Fruit fly (Drosophila melanogaster) whole organism, embryonic: Measurements from ENCODE around the gene CG4017.

Experiments
- Abd-B ChIP-seq: fragments of 200-800 bp; sonication (Bioruptor generic); optimal IDR thresholded peaks from 2 replicates; lab custom pipeline; 2018; ENCODE audit warnings: missing biosample characterization, mild to moderate bottlenecking, missing genetic modification characterization, moderate library complexity
- Ada2b ChIP-seq: fragments of 200-800 bp; sonication (Bioruptor generic); IDR thresholded peaks from 2 replicates; pipeline ENCODE4 v1.3.6; 2022; ENCODE audit warnings: missing biosample characterization, missing genetic modification characterization
- CG10274 ChIP-seq: fragments of 200-800 bp; sonication (Bioruptor generic); optimal IDR thresholded peaks from 3 replicates; lab custom pipeline; 2017; ENCODE audit warnings: missing biosample characterization, mild to moderate bottlenecking, missing genetic modification characterization
- CG10366 ChIP-seq: fragments of 200-800 bp; sonication (Bioruptor generic); IDR thresholded peaks from 2 replicates; pipeline ENCODE4 v1.3.6; 2022; ENCODE audit warnings: missing biosample characterization, missing genetic modification characterization
- CG11560 ChIP-seq: fragments of 200-800 bp; sonication (Bioruptor generic); IDR thresholded peaks from 3 replicates; pipeline ENCODE4 v1.3.6; 2022; ENCODE audit warnings: missing biosample characterization, missing genetic modification characterization
- CG12744 ChIP-seq: fragments of 200-800 bp; sonication (Bioruptor generic); optimal IDR thresholded peaks from 2 replicates; lab custom pipeline; 2016; ENCODE audit warnings: missing biosample characterization, missing genetic modification characterization
- CG13894 ChIP-seq: fragments of 200-800 bp; sonication (Bioruptor generic); optimal IDR thresholded peaks from 3 replicates; lab custom pipeline; 2018; ENCODE audit warnings: missing biosample characterization, mild to moderate bottlenecking, missing genetic modification characterization, moderate library complexity
- CG14050 ChIP-seq: fragments of 200-800 bp; sonication (Bioruptor generic); IDR thresholded peaks from 3 replicates; pipeline ENCODE4 v1.3.6; 2022; ENCODE audit warnings: missing biosample characterization, missing genetic modification characterization
- CG14441 ChIP-seq: fragments of 200-800 bp; sonication (Bioruptor generic); IDR thresholded peaks from 2 replicates; pipeline ENCODE4 v1.3.6; 2022; ENCODE audit warnings: missing biosample characterization, missing genetic modification characterization
- CG17802 ChIP-seq: fragments of 200-800 bp; sonication (Bioruptor generic); optimal IDR thresholded peaks from 2 replicates; lab custom pipeline; 2018; ENCODE audit warnings: missing biosample characterization, mild to moderate bottlenecking, missing genetic modification characterization, moderate library complexity
- CG18476 ChIP-seq: fragments of 200-800 bp; sonication (Bioruptor generic); optimal IDR thresholded peaks from 2 replicates; lab custom pipeline; 2016; ENCODE audit warnings: missing biosample characterization, mild to moderate bottlenecking, missing genetic modification characterization
- CG2889 ChIP-seq: fragments of 200-800 bp; sonication (Bioruptor generic); IDR thresholded peaks from 3 replicates; pipeline ENCODE4 v1.3.6; 2022; ENCODE audit warnings: missing biosample characterization, missing genetic modification characterization
- CG4404 ChIP-seq: fragments of 200-800 bp; sonication (Bioruptor generic); IDR thresholded peaks from 2 replicates; pipeline ENCODE4 v1.3.6; 2022; ENCODE audit warnings: missing biosample characterization, missing genetic modification characterization
- CG4730 ChIP-seq: fragments of 200-800 bp; sonication (Bioruptor generic); IDR thresholded peaks from 2 replicates; pipeline ENCODE4 v1.3.6; 2022; ENCODE audit warnings: missing biosample characterization, missing genetic modification characterization
- CG6175 ChIP-seq: fragments of 200-800 bp; sonication (Bioruptor generic); IDR thresholded peaks from 3 replicates; pipeline ENCODE4 v1.3.6; 2022; ENCODE audit warnings: missing biosample characterization, missing genetic modification characterization
- CG6654 ChIP-seq: fragments of 200-800 bp; sonication (Bioruptor generic); optimal IDR thresholded peaks from 2 replicates; lab custom pipeline; 2017; ENCODE audit warnings: missing biosample characterization, mild to moderate bottlenecking, missing genetic modification characterization
- CG6813 ChIP-seq: fragments of 200-800 bp; sonication (Bioruptor generic); optimal IDR thresholded peaks from 2 replicates; lab custom pipeline; 2017; ENCODE audit warnings: missing biosample characterization, missing genetic modification characterization, mild to moderate bottlenecking, moderate library complexity, missing genetic modification reagents
- CG8281 ChIP-seq: fragments of 200-800 bp; sonication (Bioruptor generic); optimal IDR thresholded peaks from 2 replicates; lab custom pipeline; 2018; ENCODE audit warnings: missing biosample characterization, mild to moderate bottlenecking, missing genetic modification characterization, moderate library complexity
- CG8924 ChIP-seq: fragments of 200-800 bp; optimal IDR thresholded peaks from 3 replicates; lab custom pipeline; 2019; ENCODE audit warnings: missing biosample characterization, mild to moderate bottlenecking, missing genetic modification characterization, moderate library complexity
- CG9609 ChIP-seq: fragments of 200-800 bp; sonication (Bioruptor generic); optimal IDR thresholded peaks from 3 replicates; lab custom pipeline; 2016; ENCODE audit warnings: missing biosample characterization, missing genetic modification characterization
- CoRest ChIP-seq: fragments of 200-800 bp; sonication (Bioruptor generic); optimal IDR thresholded peaks from 3 replicates; lab custom pipeline; 2018; ENCODE audit warnings: missing biosample characterization, mild to moderate bottlenecking, missing genetic modification characterization, moderate library complexity
- Dad ChIP-seq: fragments of 200-800 bp; sonication (Bioruptor generic); optimal IDR thresholded peaks from 3 replicates; lab custom pipeline; 2016; ENCODE audit warnings: missing biosample characterization, missing genetic modification characterization
- HmgZ ChIP-seq: fragments of 200-800 bp; sonication (Bioruptor generic); optimal IDR thresholded peaks from 2 replicates; lab custom pipeline; 2018; ENCODE audit warnings: missing biosample characterization, mild to moderate bottlenecking, missing genetic modification characterization
- Lim3 ChIP-seq: fragments of 200-800 bp; sonication (Bioruptor generic); IDR thresholded peaks from 2 replicates; pipeline ENCODE4 v1.3.6; 2022; ENCODE audit warnings: missing biosample characterization, missing genetic modification characterization
- MBD-R2 ChIP-seq: fragments of 200-800 bp; sonication (Bioruptor generic); IDR thresholded peaks from 2 replicates; pipeline ENCODE4 v1.3.6; 2022; ENCODE audit warnings: missing biosample characterization, missing genetic modification characterization
- Oli ChIP-seq: fragments of 200-800 bp; sonication (Bioruptor generic); optimal IDR thresholded peaks from 2 replicates; lab custom pipeline; 2018; ENCODE audit warnings: missing biosample characterization, mild to moderate bottlenecking, missing genetic modification characterization, moderate library complexity
- Sox100B ChIP-seq: fragments of 200-800 bp; sonication (Bioruptor generic); optimal IDR thresholded peaks from 3 replicates; lab custom pipeline; 2018; ENCODE audit warnings: missing biosample characterization, mild to moderate bottlenecking, missing genetic modification characterization
- Vsx1 ChIP-seq: fragments of 200-800 bp; sonication (Bioruptor generic); optimal IDR thresholded peaks from 2 replicates; lab custom pipeline; 2017; ENCODE audit warnings: missing biosample characterization, mild to moderate bottlenecking, missing genetic modification characterization, missing genetic modification reagents
- ab ChIP-seq: fragments of 200-800 bp; sonication (Bioruptor generic); optimal IDR thresholded peaks from 2 replicates; lab custom pipeline; 2016; ENCODE audit warnings: missing biosample characterization, missing genetic modification characterization
- abd-A ChIP-seq: fragments of 200-800 bp; sonication (Bioruptor generic); optimal IDR thresholded peaks from 3 replicates; lab custom pipeline; 2019; ENCODE audit warnings: missing biosample characterization, mild to moderate bottlenecking, missing genetic modification characterization, moderate library complexity
- aop ChIP-seq: fragments of 200-800 bp; sonication (Bioruptor generic); IDR thresholded peaks from 2 replicates; pipeline ENCODE4 v1.3.6; 2022; ENCODE audit warnings: missing biosample characterization, missing genetic modification characterization
- bsh ChIP-seq, 2 experiments: fragments of 200-800 bp; sonication (Bioruptor generic); optimal IDR thresholded peaks; 2 replicates each; lab custom pipeline; 2017 to 2018; ENCODE audit warnings: mild to moderate bottlenecking in 2 of 2, missing biosample characterization in 2 of 2, missing genetic modification characterization in 2 of 2, moderate library complexity in 1 of 2
- croc ChIP-seq: fragments of 200-800 bp; sonication (Bioruptor generic); conservative IDR thresholded peaks from 3 replicates; pipeline ENCODE4 v1.3.6; 2022; ENCODE audit warnings: missing biosample characterization, missing genetic modification characterization
- da ChIP-seq: fragments of 200-800 bp; sonication (Bioruptor generic); optimal IDR thresholded peaks from 2 replicates; lab custom pipeline; 2016; ENCODE audit warnings: missing biosample characterization, missing genetic modification characterization
- danr ChIP-seq: fragments of 200-800 bp; sonication (Bioruptor generic); IDR thresholded peaks from 2 replicates; pipeline ENCODE4 v1.3.6; 2022; ENCODE audit warnings: missing biosample characterization, missing genetic modification characterization
- dm ChIP-seq: fragments of 200-800 bp; sonication (Bioruptor generic); optimal IDR thresholded peaks from 3 replicates; lab custom pipeline; 2016; ENCODE audit warnings: missing biosample characterization, missing genetic modification characterization
- ewg ChIP-seq: fragments of 200-800 bp; sonication (Bioruptor generic); optimal IDR thresholded peaks from 3 replicates; lab custom pipeline; 2017; ENCODE audit warnings: mild to moderate bottlenecking, missing biosample characterization, missing genetic modification reagents, missing genetic modification characterization
- nmo ChIP-seq: fragments of 200-800 bp; sonication (Bioruptor generic); optimal IDR thresholded peaks from 2 replicates; lab custom pipeline; 2018; ENCODE audit warnings: missing biosample characterization, mild to moderate bottlenecking, missing genetic modification characterization, moderate library complexity
- nom ChIP-seq: fragments of 200-800 bp; sonication (Bioruptor generic); optimal IDR thresholded peaks from 2 replicates; lab custom pipeline; 2017; ENCODE audit warnings: missing biosample characterization, missing genetic modification characterization, mild to moderate bottlenecking, moderate library complexity, missing genetic modification reagents
- pb ChIP-seq: fragments of 200-800 bp; sonication (Bioruptor generic); optimal IDR thresholded peaks from 3 replicates; lab custom pipeline; 2016; ENCODE audit warnings: missing biosample characterization, missing genetic modification characterization
- pnt ChIP-seq: fragments of 200-800 bp; sonication (Bioruptor generic); optimal IDR thresholded peaks from 3 replicates; lab custom pipeline; 2016; ENCODE audit warnings: missing biosample characterization, missing genetic modification characterization
- pros ChIP-seq: fragments of 200-800 bp; sonication (Bioruptor generic); optimal IDR thresholded peaks from 3 replicates; lab custom pipeline; 2019; ENCODE audit warnings: missing biosample characterization, mild to moderate bottlenecking, missing genetic modification characterization, moderate library complexity
- repo ChIP-seq: fragments of 200-800 bp; sonication (Bioruptor generic); optimal IDR thresholded peaks from 2 replicates; lab custom pipeline; 2016; ENCODE audit warnings: missing biosample characterization, missing genetic modification characterization
- sc ChIP-seq, 3 experiments: fragments of >200 bp in 2 of 3; fragments of 200-800 bp in 1 of 3; sonication (Bioruptor generic) in 1 of 3; optimal IDR thresholded peaks; 2 replicates in 2 of 3; 3 replicates in 1 of 3; lab custom pipeline; 2017; ENCODE audit warnings: mild to moderate bottlenecking in 1 of 3, missing biosample characterization in 1 of 3, missing genetic modification characterization in 1 of 3, missing genetic modification reagents in 1 of 3
- sim ChIP-seq: fragments of 200-800 bp; sonication (Bioruptor generic); IDR thresholded peaks from 2 replicates; pipeline ENCODE4 v1.3.6; 2022; ENCODE audit warnings: missing biosample characterization, missing genetic modification characterization
- sug ChIP-seq: fragments of 200-800 bp; optimal IDR thresholded peaks from 2 replicates; lab custom pipeline; 2019; ENCODE audit warnings: missing biosample characterization, mild to moderate bottlenecking, missing genetic modification characterization, moderate library complexity
- vvl ChIP-seq: fragments of 200-800 bp; sonication (Bioruptor generic); IDR thresholded peaks from 2 replicates; pipeline ENCODE4 v1.3.6; 2022; ENCODE audit warnings: missing biosample characterization, missing genetic modification characterization
- zf30C ChIP-seq: fragments of 200-800 bp; sonication (Bioruptor generic); optimal IDR thresholded peaks from 3 replicates; lab custom pipeline; 2018; ENCODE audit warnings: missing biosample characterization, mild to moderate bottlenecking, missing genetic modification characterization

CG4017 gene

dm6 chr2L:9757990-9758814 is 8.7 kb upstream of the CG4017 start, which contains the start of gene zf30C (continued):
- TF ChIP-seq CG17802 (tag; lab: Kevin White, UChicago) (peak; percentile 70), CG2889 (GFP tag; lab: Robert Waterston, UW) (peak; percentile 76), CG14441 (GFP tag; lab: Robert Waterston, UW) (peak; percentile 84), vvl (peak; percentile 94), da (GFP tag; lab: Kevin White, UChicago) (peak; percentile 70), aop (GFP tag; lab: Robert Waterston, UW) (no peak; the same call in 1 of the 2 replicates), CG10274 (GFP tag; lab: Kevin White, UChicago) (peak; percentile 66), sc (optimal IDR thresholded peaks at IDR 0.05; lab: Kevin White, UChicago) (no peak), sc (GFP tag; optimal IDR thresholded peaks at IDR 0.05; lab: Kevin White, UChicago) (peak; percentile 6), CG11560 (tag; lab: Robert Waterston, UW) (peak; percentile 54; the same call in 1 of the 3 replicates), pb (GFP tag; lab: Kevin White, UChicago) (peak; percentile 87), Abd-B (peak; percentile 73), CG9609 (GFP tag; lab: Kevin White, UChicago) (peak; percentile 94), danr (GFP tag; lab: Robert Waterston, UW) (peak; percentile 60; the same call in 1 of the 2 replicates), pnt (GFP tag; lab: Kevin White, UChicago) (peak; percentile 90), bsh (GFP tag; optimal IDR thresholded peaks at IDR 0.05; lab: Kevin White, UChicago) (peak; percentile 7 to 77), Sox100B (GFP tag; lab: Kevin White, UChicago) (peak; percentile 52), CG8281 (peak; percentile 46), sim (no peak), Vsx1 (GFP tag; lab: Kevin White, UChicago) (peak; percentile 25), CoRest (tag; lab: Kevin White, UChicago) (peak; percentile 79), CG6654 (GFP tag; lab: Kevin White, UChicago) (peak; percentile 39), dm (GFP tag; lab: Kevin White, UChicago) (peak; percentile 77), pros (GFP tag; lab: Kevin White, UChicago) (no peak), repo (peak; percentile 91), abd-A (tag; lab: Kevin White, UChicago) (peak; percentile 16), CG14050 (GFP tag; lab: Robert Waterston, UW) (peak; percentile 57; the same call in 2 of the 3 replicates), CG6813 (peak; percentile 77), nom (GFP tag; lab: Kevin White, UChicago) (peak; percentile 8), CG8924 (tag; lab: Kevin White, UChicago) (peak; percentile 70), sug (tag; lab: Kevin White, UChicago) (peak; percentile 87), nmo (GFP tag; lab: Kevin White, UChicago) (peak; percentile 65), MBD-R2 (GFP tag; lab: Robert Waterston, UW) (peak; percentile 76), CG4730 (GFP tag; lab: Robert Waterston, UW) (peak; percentile 77), Oli (tag; lab: Kevin White, UChicago) (peak; percentile 72), CG4404 (GFP tag; lab: Robert Waterston, UW) (peak; percentile 80), Ada2b (GFP tag; lab: Robert Waterston, UW) (peak; percentile 76), ewg (GFP tag; lab: Kevin White, UChicago) (peak; percentile 56), CG10366 (GFP tag; lab: Robert Waterston, UW) (peak; percentile 82), Dad (GFP tag; lab: Kevin White, UChicago) (peak; percentile 81), ab (GFP tag; lab: Kevin White, UChicago) (peak; percentile 84), CG12744 (GFP tag; lab: Kevin White, UChicago) (peak; percentile 82), Lim3 (GFP tag; lab: Robert Waterston, UW) (no peak), croc (GFP tag; lab: Robert Waterston, UW) (peak; percentile 40), CG18476 (GFP tag; lab: Kevin White, UChicago) (peak; percentile 47), zf30C (GFP tag; lab: Kevin White, UChicago) (peak; percentile 100), CG6175 (GFP tag; lab: Robert Waterston, UW) (peak; percentile 81), CG13894 (tag; lab: Kevin White, UChicago) (peak; percentile 58), HmgZ (tag; lab: Kevin White, UChicago) (peak; percentile 83)
